Worm (Caenorhabditis elegans) whole organism, L2 larva: ENCODE results near the gene twk-9.
A peak's percentile ranks its signal among the peaks of the same experiment; 100 is the strongest.
"Not testable (repeated sequence)": the region's sequence is repeated elsewhere in the genome, so short reads cannot be mapped to it uniquely, and the experiment has no call there.

ENCODE experiments used
- F13H6.1 ChIP-seq: sonication (generic microtip); optimal IDR thresholded peaks from 2 replicates; lab custom pipeline; 2016; ENCODE audit warnings: missing genetic modification characterization, missing compliant biosample characterization
- R02D3.7 ChIP-seq: fragments of 150-350 bp; optimal IDR thresholded peaks from 2 replicates; lab custom pipeline; 2014; ENCODE audit warnings: missing biosample characterization, missing genetic modification characterization
- Y55F3AM.14 ChIP-seq: fragments of 200-800 bp; sonication (Bioruptor generic); optimal IDR thresholded peaks from 2 replicates; lab custom pipeline; 2018; ENCODE audit warnings: mild to moderate bottlenecking, missing genetic modification characterization, missing compliant biosample characterization
- ZK546.5 ChIP-seq: sonication (generic microtip); optimal IDR thresholded peaks from 2 replicates; lab custom pipeline; 2017; ENCODE audit warnings: missing biosample characterization, missing genetic modification characterization
- alr-1 ChIP-seq: fragments of 150-350 bp; optimal IDR thresholded peaks from 2 replicates; lab custom pipeline; 2014; ENCODE audit warnings: missing biosample characterization, missing genetic modification characterization
- aly-2 ChIP-seq: fragments of 150-350 bp; optimal IDR thresholded peaks from 2 replicates; lab custom pipeline; 2014; ENCODE audit warnings: missing biosample characterization, missing genetic modification characterization
- ama-1 ChIP-seq: fragments of 150-350 bp; optimal IDR thresholded peaks from 2 replicates; lab custom pipeline; 2018; ENCODE audit warnings: inconsistent platforms
- blmp-1 ChIP-seq: sonication (generic microtip); optimal IDR thresholded peaks from 2 replicates; lab custom pipeline; 2017; ENCODE audit warnings: missing genetic modification characterization, mild to moderate bottlenecking, missing compliant biosample characterization, antibody characterized with exemption, moderate library complexity; ENCODE audit not compliant: insufficient read depth
- ceh-16 ChIP-seq: fragments of 150-350 bp; optimal IDR thresholded peaks from 2 replicates; lab custom pipeline; 2014; ENCODE audit warnings: missing biosample characterization, missing genetic modification characterization
- ceh-82 ChIP-seq: fragments of 150-350 bp; optimal IDR thresholded peaks from 2 replicates; lab custom pipeline; 2014; ENCODE audit warnings: missing biosample characterization, missing genetic modification characterization
- elt-3 ChIP-seq: sonication (generic microtip); optimal IDR thresholded peaks from 2 replicates; lab custom pipeline; 2017; ENCODE audit warnings: missing biosample characterization, missing genetic modification characterization
- fos-1 ChIP-seq: fragments of 150-350 bp; optimal IDR thresholded peaks from 2 replicates; lab custom pipeline; 2014; ENCODE audit warnings: missing biosample characterization, missing genetic modification characterization
- mab-5 ChIP-seq: fragments of 150-350 bp; optimal IDR thresholded peaks from 2 replicates; lab custom pipeline; 2014; ENCODE audit warnings: missing biosample characterization, missing genetic modification characterization
- mdl-1 ChIP-seq, 2 experiments: fragments of 150-350 bp in 1 of 2; sonication (generic microtip) in 1 of 2; optimal IDR thresholded peaks; 2 replicates each; lab custom pipeline; 2017; ENCODE audit warnings: missing biosample characterization in 2 of 2, missing genetic modification characterization in 2 of 2
- nhr-10 ChIP-seq: sonication (generic microtip); optimal IDR thresholded peaks from 2 replicates; lab custom pipeline; 2017; ENCODE audit warnings: missing biosample characterization, missing genetic modification characterization
- nhr-11 ChIP-seq: fragments of 150-350 bp; optimal IDR thresholded peaks from 2 replicates; lab custom pipeline; 2014; ENCODE audit warnings: missing biosample characterization, missing genetic modification characterization
- nhr-12 ChIP-seq: fragments of 150-350 bp; optimal IDR thresholded peaks from 2 replicates; lab custom pipeline; 2014; ENCODE audit warnings: missing biosample characterization, missing genetic modification characterization
- nhr-129 ChIP-seq: fragments of 150-350 bp; optimal IDR thresholded peaks from 2 replicates; lab custom pipeline; 2014; ENCODE audit warnings: missing biosample characterization, missing genetic modification characterization
- nhr-21 ChIP-seq: fragments of 150-350 bp; optimal IDR thresholded peaks from 2 replicates; lab custom pipeline; 2014; ENCODE audit warnings: missing biosample characterization, missing genetic modification characterization
- nhr-23 ChIP-seq: fragments of 150-350 bp; optimal IDR thresholded peaks from 2 replicates; lab custom pipeline; 2014; ENCODE audit warnings: missing biosample characterization, missing genetic modification reagents, missing genetic modification characterization
- nhr-237 ChIP-seq: fragments of 150-350 bp; optimal IDR thresholded peaks from 2 replicates; lab custom pipeline; 2014; ENCODE audit warnings: missing biosample characterization, missing genetic modification characterization
- nhr-25 ChIP-seq: fragments of 150-350 bp; sonication (generic microtip); optimal IDR thresholded peaks from 3 replicates; lab custom pipeline; 2014; ENCODE audit warnings: missing biosample characterization, missing genetic modification characterization
- nhr-6 ChIP-seq: fragments of 150-350 bp; optimal IDR thresholded peaks from 2 replicates; lab custom pipeline; 2014; ENCODE audit warnings: missing biosample characterization, missing genetic modification characterization
- nhr-77 ChIP-seq: fragments of 150-350 bp; optimal IDR thresholded peaks from 2 replicates; lab custom pipeline; 2014; ENCODE audit warnings: missing biosample characterization, missing genetic modification characterization
- peb-1 ChIP-seq: fragments of 150-350 bp; optimal IDR thresholded peaks from 2 replicates; lab custom pipeline; 2014; ENCODE audit warnings: missing biosample characterization, missing genetic modification characterization
- sem-4 ChIP-seq: fragments of 150-350 bp; optimal IDR thresholded peaks from 2 replicates; lab custom pipeline; 2014; ENCODE audit warnings: missing biosample characterization, missing genetic modification reagents, missing genetic modification characterization
- sma-3 ChIP-seq: sonication (generic microtip); optimal IDR thresholded peaks from 2 replicates; lab custom pipeline; 2016; ENCODE audit warnings: missing genetic modification reagents, missing genetic modification characterization, missing compliant biosample characterization
- sma-9 ChIP-seq, 2 experiments: fragments of 150-350 bp in 1 of 2; sonication (generic microtip) in 1 of 2; optimal IDR thresholded peaks; 2 replicates each; lab custom pipeline; 2014 to 2016; ENCODE audit warnings: missing genetic modification characterization in 2 of 2, mild to moderate bottlenecking in 1 of 2, missing biosample characterization in 1 of 2, missing compliant biosample characterization in 1 of 2, missing genetic modification reagents in 1 of 2, moderate library complexity in 1 of 2
- unc-55 ChIP-seq: fragments of 150-350 bp; sonication (generic microtip); optimal IDR thresholded peaks from 3 replicates; lab custom pipeline; 2014; ENCODE audit warnings: missing biosample characterization, missing genetic modification reagents, missing genetic modification characterization
- unc-62 ChIP-seq: fragments of 150-350 bp; optimal IDR thresholded peaks from 2 replicates; lab custom pipeline; 2014; ENCODE audit warnings: missing biosample characterization, missing genetic modification reagents, missing genetic modification characterization
- zag-1 ChIP-seq: fragments of 150-350 bp; optimal IDR thresholded peaks from 2 replicates; lab custom pipeline; 2014; ENCODE audit warnings: missing biosample characterization, missing genetic modification characterization
- ztf-1 ChIP-seq: fragments of 200-800 bp; sonication (Bioruptor generic); conservative IDR thresholded peaks from 2 replicates; pipeline ENCODE4 v1.3.6; 2022; ENCODE audit warnings: missing genetic modification characterization, missing compliant biosample characterization
- ztf-11 ChIP-seq: sonication (generic microtip); optimal IDR thresholded peaks from 2 replicates; lab custom pipeline; 2017; ENCODE audit warnings: missing biosample characterization, missing genetic modification characterization
- ztf-4 ChIP-seq: fragments of 150-350 bp; optimal IDR thresholded peaks from 2 replicates; lab custom pipeline; 2014; ENCODE audit warnings: missing biosample characterization, missing genetic modification characterization

Gene twk-9

DNA sequence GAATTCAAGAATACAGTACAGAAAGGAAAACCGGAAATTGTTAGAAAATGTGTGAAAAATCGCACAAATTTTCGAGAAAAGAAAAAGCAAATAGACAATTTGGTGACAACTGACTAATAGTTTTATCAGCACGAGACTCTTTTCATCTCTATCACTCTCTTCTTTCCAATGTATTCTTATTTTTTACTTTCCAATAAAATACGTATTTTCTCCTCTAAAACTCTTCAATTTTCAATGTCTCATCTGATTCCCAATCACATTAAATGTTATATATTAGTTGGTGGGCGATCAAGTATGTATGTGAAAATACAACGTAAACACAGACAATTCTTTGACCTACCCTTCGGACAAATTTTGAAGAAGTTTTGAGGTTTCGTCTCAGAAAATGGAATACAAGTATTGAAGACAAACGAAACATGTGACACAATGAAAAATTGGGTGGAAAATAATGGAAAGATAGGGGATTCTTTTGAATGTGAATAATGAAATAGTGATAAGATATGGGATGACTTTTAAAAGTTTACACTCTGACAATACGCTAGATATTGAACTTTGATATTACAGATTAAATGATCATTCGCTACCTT lies 44.3 kb downstream of the twk-9 start, which contains the start of gene cka-1:
Gene cka-1, minus strand, starts transcription at position 418 of the 587 bp plus-strand sequence.
- no peak for TF ChIP-seq nhr-77
- peak; percentile 31 for TF ChIP-seq F13H6.1 (tag; lab: Kevin White, UChicago)
- peak; percentile 0 for TF ChIP-seq sma-9 (GFP tag; optimal IDR thresholded peaks at IDR 0.05; lab: Kevin White, UChicago)
- no peak for TF ChIP-seq sma-9 (tag; optimal IDR thresholded peaks at IDR 0.05; lab: Kevin White, UChicago)
- no peak for TF ChIP-seq ceh-82 (tag; lab: Kevin White, UChicago)
- peak; percentile 19 for TF ChIP-seq sma-3 (GFP tag; lab: Kevin White, UChicago)
- TF ChIP-seq ztf-1 (GFP tag; lab: Robert Waterston, UW): no peak
- no peak for TF ChIP-seq ceh-16 (tag; lab: Kevin White, UChicago)
- TF ChIP-seq nhr-11 (tag; lab: Kevin White, UChicago): no peak
- TF ChIP-seq nhr-25: no peak
- no peak for TF ChIP-seq nhr-23
- peak; percentile 26 for TF ChIP-seq nhr-129 (tag; lab: Kevin White, UChicago)
- TF ChIP-seq sem-4: peak; percentile 20
- peak; percentile 63 for TF ChIP-seq fos-1
- no peak for TF ChIP-seq ama-1 (lab: Kevin White, UChicago)
- TF ChIP-seq mab-5: no peak
- TF ChIP-seq aly-2 (tag; lab: Kevin White, UChicago): no peak
- TF ChIP-seq ztf-4 (tag; lab: Kevin White, UChicago): no peak
- no peak for TF ChIP-seq unc-55 (GFP tag; lab: Kevin White, UChicago)

DNA sequence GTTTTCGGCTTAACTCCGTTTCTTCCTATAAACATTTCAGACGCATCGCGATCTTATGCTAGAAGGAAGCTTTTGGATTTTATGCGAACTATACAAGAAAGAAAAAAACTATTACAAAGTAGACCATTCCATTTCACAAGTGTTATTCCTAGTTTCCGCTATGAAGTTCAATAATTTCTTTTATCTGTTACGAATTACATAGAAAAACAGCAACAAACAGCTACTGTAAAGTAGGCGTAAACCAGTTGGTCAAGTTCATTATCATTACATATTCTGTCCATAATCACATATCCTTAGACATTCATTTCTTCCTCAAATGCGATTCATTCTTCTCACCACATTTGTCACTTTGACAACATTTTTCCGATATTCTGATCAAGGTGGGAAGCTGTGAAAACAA lies 45.2 kb downstream of the twk-9 start, which contains the start of gene C28D4.10:
Gene C28D4.10, plus strand, starts transcription at position 301 of the 400 bp plus-strand sequence.
- TF ChIP-seq unc-62 (GFP tag; lab: Kevin White, UChicago) (no peak), nhr-6 (tag; lab: Kevin White, UChicago) (no peak), zag-1 (tag; lab: Kevin White, UChicago) (no peak), blmp-1 (no peak), sma-3 (GFP tag; lab: Kevin White, UChicago) (no peak), mab-5 (no peak), nhr-23 (no peak)

DNA sequence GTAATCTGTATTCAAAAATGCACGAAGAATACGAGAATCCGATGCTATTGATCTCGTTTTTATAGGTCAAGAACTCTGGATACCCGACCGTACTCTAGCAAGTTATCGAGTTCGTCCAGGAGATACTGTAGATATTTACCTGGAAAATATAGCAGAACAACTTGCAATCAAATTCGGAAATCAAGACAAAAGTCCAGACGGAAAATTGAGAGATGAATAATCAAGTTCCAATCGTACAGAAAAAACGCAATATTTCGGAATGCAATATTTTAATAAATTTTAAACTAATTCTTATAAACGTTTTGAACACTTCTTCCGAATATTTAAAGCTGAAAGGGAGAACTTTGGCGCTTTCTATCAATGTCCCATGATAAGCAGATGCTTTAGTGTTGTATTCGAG lies 46.0 kb downstream of the twk-9 start:
- no peak for TF ChIP-seq ztf-1 (GFP tag; lab: Robert Waterston, UW)
- no peak for TF ChIP-seq peb-1 (tag; lab: Kevin White, UChicago)
- TF ChIP-seq sma-3 (GFP tag; lab: Kevin White, UChicago): no peak
- no peak for TF ChIP-seq nhr-23
- no peak for TF ChIP-seq nhr-12 (tag; lab: Kevin White, UChicago)
- no peak for TF ChIP-seq sem-4
- TF ChIP-seq ztf-11 (tag; lab: Kevin White, UChicago): no peak
- no peak for TF ChIP-seq nhr-21 (tag; lab: Kevin White, UChicago)
- TF ChIP-seq Y55F3AM.14: no peak
- no peak for TF ChIP-seq alr-1
- no peak for TF ChIP-seq mdl-1 (tag; optimal IDR thresholded peaks at IDR 0.05; lab: Kevin White, UChicago)
- TF ChIP-seq, all 48 proteins: peak for 0

DNA sequence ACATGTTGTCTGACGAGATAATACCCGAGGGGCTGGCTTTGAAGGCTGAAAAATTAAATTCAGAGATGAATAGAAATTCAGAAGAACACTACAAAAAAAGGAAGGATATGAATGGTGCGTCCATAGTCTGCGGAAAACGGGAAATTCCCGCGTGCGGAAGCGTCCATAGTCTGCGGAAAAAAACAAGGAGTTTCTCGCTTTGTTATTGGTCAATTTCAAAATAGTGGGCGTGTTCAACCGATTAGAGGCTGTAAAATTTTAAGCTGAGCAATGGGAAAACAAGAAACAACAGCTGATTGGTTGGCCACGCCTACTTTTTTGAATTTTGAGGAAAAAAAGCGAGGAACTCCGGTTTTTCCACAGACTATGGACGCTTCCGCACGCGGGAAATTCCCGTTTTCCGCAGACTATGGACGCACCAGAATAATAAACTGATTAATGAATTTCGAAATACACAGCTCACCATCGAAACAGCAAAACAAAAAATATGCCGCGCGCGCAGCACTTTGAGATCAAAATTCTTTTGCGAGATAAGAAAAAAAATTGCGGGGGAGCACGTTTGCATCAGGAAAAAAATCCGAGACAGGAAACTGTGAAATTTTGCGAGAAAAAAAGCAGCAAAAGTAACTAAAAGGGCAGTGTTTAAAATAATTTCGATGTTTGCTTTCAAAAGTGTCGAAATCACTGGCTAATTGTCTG lies 48.0 kb downstream of the twk-9 start, which contains the start of gene gln-6:
Gene gln-6, minus strand, starts transcription at position 51 of the 699 bp plus-strand sequence.
- not testable (repeated sequence) for TF ChIP-seq sma-9 (GFP tag; optimal IDR thresholded peaks at IDR 0.05; lab: Kevin White, UChicago); sma-9 (tag; optimal IDR thresholded peaks at IDR 0.05; lab: Kevin White, UChicago); aly-2 (tag; lab: Kevin White, UChicago); F13H6.1 (tag; lab: Kevin White, UChicago)

DNA sequence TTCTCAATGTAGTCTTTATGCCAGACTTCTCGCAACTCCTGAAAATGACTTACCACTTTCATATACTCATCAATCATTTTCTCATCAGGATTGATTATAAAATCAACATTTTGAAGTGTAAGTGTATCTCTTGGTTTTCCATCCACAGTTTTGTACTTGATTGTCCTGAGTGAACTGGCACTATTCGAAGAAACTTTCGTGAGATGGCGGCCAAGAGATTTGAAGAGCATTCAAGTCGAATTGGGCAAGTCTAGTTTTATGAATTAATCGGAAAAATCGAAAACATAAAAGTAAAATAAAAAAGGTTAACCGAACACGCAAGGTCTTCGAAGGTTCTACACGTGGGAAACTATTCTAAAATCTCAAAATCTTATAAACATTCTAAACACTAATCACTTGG lies 49.9 kb downstream of the twk-9 start, which contains the start of gene C28D4.7:
Gene C28D4.7, minus strand, starts transcription at position 265 of the 400 bp plus-strand sequence.
- no peak for TF ChIP-seq elt-3
- no peak for TF ChIP-seq F13H6.1 (tag; lab: Kevin White, UChicago)
- TF ChIP-seq ZK546.5 (tag; lab: Kevin White, UChicago): no peak
- TF ChIP-seq nhr-6 (tag; lab: Kevin White, UChicago): no peak
- no peak for TF ChIP-seq R02D3.7 (tag; lab: Kevin White, UChicago)
- no peak for TF ChIP-seq nhr-10 (tag; lab: Kevin White, UChicago)
- TF ChIP-seq mdl-1 (tag; optimal IDR thresholded peaks at IDR 0.05; lab: Kevin White, UChicago): no peak
- TF ChIP-seq nhr-237 (tag; lab: Kevin White, UChicago): no peak
